Worm (Caenorhabditis elegans) whole organism, midembryonic: ENCODE results near the gene nhr-97.

ENCODE experiments used
- T22C8.4 ChIP-seq: fragments of 200-800 bp; sonication (Bioruptor generic); IDR thresholded peaks from 2 replicates; pipeline ENCODE4 v1.3.6; 2022; ENCODE audit warnings: missing genetic modification characterization, missing compliant biosample characterization
- cog-1 ChIP-seq: sonication (generic microtip); optimal IDR thresholded peaks from 2 replicates; lab custom pipeline; 2016; ENCODE audit warnings: missing genetic modification characterization, missing compliant biosample characterization
- flt-1 ChIP-seq: fragments of 200-800 bp; sonication (Bioruptor generic); IDR thresholded peaks from 2 replicates; pipeline ENCODE4 v1.3.6; 2022; ENCODE audit warnings: missing genetic modification characterization, missing compliant biosample characterization
- klf-2 ChIP-seq: fragments of 200-800 bp; sonication (Bioruptor generic); conservative IDR thresholded peaks from 2 replicates; pipeline ENCODE4 v1.3.6; 2022; ENCODE audit warnings: missing genetic modification reagents, missing genetic modification characterization, missing compliant biosample characterization
- med-1 ChIP-seq: sonication (generic microtip); optimal IDR thresholded peaks from 2 replicates; lab custom pipeline; 2017; ENCODE audit warnings: missing genetic modification characterization, mild to moderate bottlenecking, missing compliant biosample characterization, antibody characterized with exemption, missing genetic modification reagents; ENCODE audit not compliant: insufficient read depth
- ref-1 ChIP-seq: fragments of 200-800 bp; sonication (Bioruptor generic); conservative IDR thresholded peaks from 2 replicates; pipeline ENCODE4 v1.3.6; 2022; ENCODE audit warnings: missing genetic modification reagents, missing genetic modification characterization, missing compliant biosample characterization
- tab-1 ChIP-seq: fragments of 200-800 bp; sonication (Bioruptor generic); IDR thresholded peaks from 2 replicates; pipeline ENCODE4 v1.3.6; 2022; ENCODE audit warnings: missing genetic modification characterization, missing compliant biosample characterization
- ztf-23 ChIP-seq: fragments of 200-800 bp; sonication (Bioruptor generic); IDR thresholded peaks from 2 replicates; pipeline ENCODE4 v1.3.6; 2022; ENCODE audit warnings: missing genetic modification reagents, missing genetic modification characterization, missing compliant biosample characterization
- ztf-29 ChIP-seq: fragments of 200-800 bp; sonication (Bioruptor generic); IDR thresholded peaks from 2 replicates; pipeline ENCODE4 v1.3.6; 2022; ENCODE audit warnings: missing genetic modification reagents, missing genetic modification characterization, missing compliant biosample characterization

DNA sequence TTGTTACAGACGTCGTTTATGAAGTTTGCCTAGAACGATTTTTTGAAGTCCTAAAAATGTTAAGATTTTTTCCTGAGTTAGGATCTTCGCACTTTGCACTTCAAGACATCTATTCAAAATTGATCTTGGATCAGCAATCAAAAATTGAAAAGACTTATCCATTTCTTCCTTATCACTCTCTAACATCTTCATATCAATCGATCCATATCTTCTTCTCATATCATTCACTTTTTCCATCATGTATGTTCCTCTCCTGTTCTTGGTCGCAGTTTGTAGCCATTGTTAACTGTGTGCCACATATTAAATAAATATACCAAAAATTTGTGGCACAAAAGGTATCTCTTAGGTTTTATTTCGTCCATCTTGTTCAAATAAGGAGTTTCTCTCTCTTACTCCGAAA lies 1.7 kb upstream of the nhr-97 start:
- TF ChIP-seq klf-2 (GFP tag; lab: Robert Waterston, UW) (no peak), med-1 (no peak), tab-1 (GFP tag; lab: Robert Waterston, UW) (no peak), T22C8.4 (GFP tag; lab: Robert Waterston, UW) (no peak), cog-1 (tag; lab: Kevin White, UChicago) (no peak), ref-1 (GFP tag; lab: Robert Waterston, UW) (no peak), ztf-23 (GFP tag; lab: Robert Waterston, UW) (no peak), flt-1 (GFP tag; lab: Robert Waterston, UW) (no peak), ztf-29 (GFP tag; lab: Robert Waterston, UW) (no peak)
